Worm (Caenorhabditis elegans) whole organism, early embryonic: Measurements from ENCODE around the gene mig-18.

Experiments
- F13C5.2 ChIP-seq: sonication (generic microtip); optimal IDR thresholded peaks from 2 replicates; lab custom pipeline; 2017; ENCODE audit warnings: mild to moderate bottlenecking, missing genetic modification characterization, inconsistent platforms, missing compliant biosample characterization
- ama-1 ChIP-seq: fragments of 150-350 bp; optimal IDR thresholded peaks from 2 replicates; lab custom pipeline; 2014
- flt-1 ChIP-seq: fragments of 200-800 bp; sonication (Bioruptor generic); IDR thresholded peaks from 2 replicates; pipeline ENCODE4 v1.3.6; 2022; ENCODE audit warnings: missing genetic modification characterization, missing compliant biosample characterization
- hmg-4 ChIP-seq: fragments of 200-800 bp; sonication (Bioruptor generic); optimal IDR thresholded peaks from 2 replicates; lab custom pipeline; 2018; ENCODE audit warnings: mild to moderate bottlenecking, missing genetic modification characterization, missing compliant biosample characterization
- hnd-1 ChIP-seq: sonication (generic microtip); optimal IDR thresholded peaks from 2 replicates; lab custom pipeline; 2016; ENCODE audit warnings: missing genetic modification characterization, missing compliant biosample characterization

ce11 chrIII:13435570-13435969 lies 32.5 kb downstream of the mig-18 start, which contains the start of gene F45G2.8:
- TF ChIP-seq hmg-4 (GFP tag; lab: Kevin White, UChicago): no peak
- TF ChIP-seq F13C5.2 (tag; lab: Kevin White, UChicago): no peak
- no peak for TF ChIP-seq ama-1 (lab: Kevin White, UChicago)
- TF ChIP-seq flt-1 (GFP tag; lab: Robert Waterston, UW): no peak
- TF ChIP-seq hnd-1 (tag; lab: Kevin White, UChicago): no peak
